Worm (Caenorhabditis elegans) whole organism, L3 larva: ENCODE results near the gene M28.10.

Experiments used
- ZK546.5 ChIP-seq: sonication (generic microtip); optimal IDR thresholded peaks from 2 replicates; lab custom pipeline; 2017; ENCODE audit warnings: missing biosample characterization, missing genetic modification characterization
- aly-2 ChIP-seq: fragments of 150-350 bp; optimal IDR thresholded peaks from 2 replicates; lab custom pipeline; 2014; ENCODE audit warnings: missing biosample characterization, missing genetic modification characterization
- ceh-28 ChIP-seq: fragments of 150-350 bp; optimal IDR thresholded peaks from 2 replicates; lab custom pipeline; 2014; ENCODE audit warnings: missing biosample characterization, missing genetic modification reagents, missing genetic modification characterization
- ceh-82 ChIP-seq: fragments of 150-350 bp; optimal IDR thresholded peaks from 2 replicates; lab custom pipeline; 2014; ENCODE audit warnings: missing biosample characterization, missing genetic modification characterization
- egl-27 ChIP-seq: sonication (generic microtip); optimal IDR thresholded peaks from 4 replicates; lab custom pipeline; 2017; ENCODE audit warnings: missing biosample characterization, missing genetic modification reagents, missing genetic modification characterization
- egl-5 ChIP-seq: fragments of 150-350 bp; optimal IDR thresholded peaks from 2 replicates; lab custom pipeline; 2017; ENCODE audit warnings: missing biosample characterization, missing genetic modification reagents, missing genetic modification characterization, inconsistent platforms
- elt-1 ChIP-seq: fragments of 150-350 bp; optimal IDR thresholded peaks from 2 replicates; lab custom pipeline; 2014; ENCODE audit warnings: missing biosample characterization, missing genetic modification characterization
- elt-3 ChIP-seq, 3 experiments: fragments of 150-350 bp in 1 of 3; sonication (generic microtip) in 2 of 3; optimal IDR thresholded peaks; 2 replicates in 2 of 3; 4 replicates in 1 of 3; lab custom pipeline; 2014 to 2017; ENCODE audit warnings: missing biosample characterization in 3 of 3, missing genetic modification characterization in 3 of 3
- eor-1 ChIP-seq, 2 experiments: fragments of 150-350 bp; optimal IDR thresholded peaks; 2 replicates each; lab custom pipeline; 2014 to 2018; ENCODE audit warnings: missing biosample characterization in 2 of 2, missing genetic modification characterization in 2 of 2
- fkh-10 ChIP-seq: sonication (generic microtip); optimal IDR thresholded peaks from 2 replicates; lab custom pipeline; 2017; ENCODE audit warnings: missing biosample characterization, missing genetic modification reagents, missing genetic modification characterization
- fkh-2 ChIP-seq: fragments of 150-350 bp; optimal IDR thresholded peaks from 2 replicates; lab custom pipeline; 2014; ENCODE audit warnings: missing biosample characterization, missing genetic modification reagents, missing genetic modification characterization
- fos-1 ChIP-seq: fragments of 150-350 bp; optimal IDR thresholded peaks from 2 replicates; lab custom pipeline; 2014; ENCODE audit warnings: missing biosample characterization, missing genetic modification characterization
- hmg-11 ChIP-seq: sonication (generic microtip); optimal IDR thresholded peaks from 2 replicates; lab custom pipeline; 2016; ENCODE audit warnings: missing genetic modification characterization, missing compliant biosample characterization
- lin-39 ChIP-seq: fragments of 150-350 bp; optimal IDR thresholded peaks from 2 replicates; lab custom pipeline; 2018; ENCODE audit warnings: missing biosample characterization, missing genetic modification reagents, missing genetic modification characterization
- lsy-12 ChIP-seq: sonication (generic microtip); optimal IDR thresholded peaks from 2 replicates; lab custom pipeline; 2016; ENCODE audit warnings: mild to moderate bottlenecking, missing genetic modification characterization, missing compliant biosample characterization
- mml-1 ChIP-seq: fragments of 150-350 bp; sonication (generic microtip); optimal IDR thresholded peaks from 3 replicates; lab custom pipeline; 2014; ENCODE audit warnings: missing biosample characterization, missing genetic modification characterization
- nfya-1 ChIP-seq: sonication (generic microtip); optimal IDR thresholded peaks from 2 replicates; lab custom pipeline; 2017; ENCODE audit warnings: missing genetic modification characterization, mild to moderate bottlenecking, missing compliant biosample characterization, antibody characterized with exemption, moderate library complexity; ENCODE audit not compliant: insufficient read depth
- nhr-12 ChIP-seq: fragments of 150-350 bp; optimal IDR thresholded peaks from 2 replicates; lab custom pipeline; 2014; ENCODE audit warnings: missing biosample characterization, missing genetic modification characterization
- nhr-23 ChIP-seq: fragments of 150-350 bp; optimal IDR thresholded peaks from 2 replicates; lab custom pipeline; 2014; ENCODE audit warnings: missing biosample characterization, missing genetic modification reagents, missing genetic modification characterization
- nhr-237 ChIP-seq: fragments of 150-350 bp; optimal IDR thresholded peaks from 2 replicates; lab custom pipeline; 2014; ENCODE audit warnings: missing biosample characterization, missing genetic modification characterization
- nhr-28 ChIP-seq: fragments of 150-350 bp; optimal IDR thresholded peaks from 2 replicates; lab custom pipeline; 2014; ENCODE audit warnings: missing biosample characterization, missing genetic modification characterization
- nhr-43 ChIP-seq: sonication (generic microtip); optimal IDR thresholded peaks from 2 replicates; lab custom pipeline; 2016; ENCODE audit warnings: mild to moderate bottlenecking, missing genetic modification characterization, missing compliant biosample characterization; ENCODE audit not compliant: poor library complexity, severe bottlenecking
- nhr-67 ChIP-seq: fragments of 150-350 bp; optimal IDR thresholded peaks from 2 replicates; lab custom pipeline; 2014; ENCODE audit warnings: missing biosample characterization, missing genetic modification characterization
- nhr-76 ChIP-seq: fragments of 150-350 bp; sonication (generic microtip); optimal IDR thresholded peaks from 5 replicates; lab custom pipeline; 2014; ENCODE audit warnings: missing biosample characterization, missing genetic modification characterization
- nhr-77 ChIP-seq: fragments of 150-350 bp; optimal IDR thresholded peaks from 2 replicates; lab custom pipeline; 2014; ENCODE audit warnings: missing biosample characterization, missing genetic modification characterization
- pha-4 ChIP-seq: fragments of 150-350 bp; optimal IDR thresholded peaks from 2 replicates; lab custom pipeline; 2014; ENCODE audit warnings: missing biosample characterization, missing genetic modification reagents, missing genetic modification characterization
- pqm-1 ChIP-seq: fragments of 150-350 bp; optimal IDR thresholded peaks from 2 replicates; lab custom pipeline; 2017; ENCODE audit warnings: missing biosample characterization, missing genetic modification characterization, inconsistent platforms
- sea-2 ChIP-seq: fragments of 150-350 bp; sonication (generic microtip); optimal IDR thresholded peaks from 4 replicates; lab custom pipeline; 2014; ENCODE audit warnings: missing biosample characterization, missing genetic modification reagents, missing genetic modification characterization
- skn-1 ChIP-seq: fragments of 150-350 bp; optimal IDR thresholded peaks from 2 replicates; lab custom pipeline; 2014; ENCODE audit warnings: missing biosample characterization, missing genetic modification characterization
- tbx-2 ChIP-seq: sonication (generic microtip); optimal IDR thresholded peaks from 2 replicates; lab custom pipeline; 2016; ENCODE audit warnings: mild to moderate bottlenecking, missing genetic modification characterization, missing compliant biosample characterization
- unc-39 ChIP-seq: sonication (generic microtip); optimal IDR thresholded peaks from 4 replicates; lab custom pipeline; 2017; ENCODE audit warnings: missing biosample characterization, missing genetic modification characterization
- unc-62 ChIP-seq: fragments of 150-350 bp; sonication (generic microtip); optimal IDR thresholded peaks from 4 replicates; lab custom pipeline; 2014; ENCODE audit warnings: missing biosample characterization, missing genetic modification reagents, missing genetic modification characterization
- ztf-11 ChIP-seq: fragments of 150-350 bp; optimal IDR thresholded peaks from 2 replicates; lab custom pipeline; 2014; ENCODE audit warnings: missing biosample characterization, missing genetic modification characterization

M28.10 gene

DNA sequence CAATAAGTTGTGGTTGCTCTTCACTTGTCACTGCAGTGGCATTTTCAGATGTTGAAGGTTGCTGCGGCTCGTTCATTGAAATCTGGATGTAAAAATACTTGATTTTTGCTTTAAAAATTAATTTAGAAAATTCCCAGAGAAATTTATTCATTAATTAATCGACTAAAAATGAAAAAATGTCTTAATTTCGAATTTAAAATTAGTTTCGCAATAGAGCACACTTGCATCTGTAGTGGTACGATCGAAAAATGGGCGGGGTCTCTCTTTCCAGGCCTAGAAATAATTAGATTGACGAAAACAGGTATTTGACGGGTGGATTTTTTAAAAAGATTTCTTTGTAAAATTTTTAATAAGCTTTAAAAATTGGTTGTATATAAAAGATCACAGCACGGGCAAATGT lies 15.4 kb downstream of the M28.10 start, which contains the start of gene D2089.8:
TSS of gene D2089.8 (minus strand) at position 84 of the 400 bp plus-strand sequence.
- TF ChIP-seq aly-2 (tag; lab: Kevin White, UChicago) (no peak), eor-1 (tag; optimal IDR thresholded peaks at IDR 0.05; lab: Kevin White, UChicago) (no peak), sea-2 (GFP tag; lab: Kevin White, UChicago) (no peak), ceh-82 (tag; lab: Kevin White, UChicago) (no peak), nfya-1 (tag; lab: Kevin White, UChicago) (peak; percentile 18), nhr-12 (tag; lab: Kevin White, UChicago) (no peak), pha-4 (tag; lab: Kevin White, UChicago) (peak; percentile 43), elt-1 (tag; lab: Kevin White, UChicago) (no peak), nhr-43 (tag; lab: Kevin White, UChicago) (no peak), elt-3 (tag; optimal IDR thresholded peaks at IDR 0.05; lab: Kevin White, UChicago) (no peak), ztf-11 (tag; lab: Kevin White, UChicago) (no peak), fos-1 (tag; lab: Kevin White, UChicago) (no peak)

DNA sequence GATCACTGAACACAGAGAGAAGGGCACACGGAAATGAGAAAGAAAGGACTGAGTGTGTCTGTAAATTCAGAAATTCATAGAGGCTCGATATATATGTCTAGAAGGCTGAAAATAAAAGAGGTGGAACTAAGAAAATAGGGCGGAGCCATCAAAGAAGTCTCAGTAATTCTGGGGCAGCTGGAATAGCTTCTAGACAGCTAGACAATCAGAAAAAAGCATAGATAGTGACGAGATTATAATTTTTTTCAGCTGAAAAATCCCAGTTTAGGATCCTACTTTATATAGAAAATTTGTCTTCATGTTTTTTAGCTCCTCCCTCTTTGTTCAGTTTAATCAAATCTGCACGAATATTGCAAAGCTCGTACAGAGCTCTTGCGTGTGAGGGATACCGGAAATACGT lies 17.7 kb downstream of the M28.10 start, which contains the start of gene D2089.3:
TSS of gene D2089.3 (minus strand) at position 101 of the 400 bp plus-strand sequence.
- no peak for TF ChIP-seq nhr-12 (tag; lab: Kevin White, UChicago)

ce11 chrII:10675302-10675701 lies 28.0 kb downstream of the M28.10 start, which contains the start of gene ptb-1:
TSS of gene ptb-1 (plus strand) at chrII:10675602.
- no peak for TF ChIP-seq hmg-11 (tag; lab: Kevin White, UChicago)
- TF ChIP-seq nhr-237 (tag; lab: Kevin White, UChicago) = no peak
- no peak for TF ChIP-seq nhr-67 (tag; lab: Kevin White, UChicago)
- no peak for TF ChIP-seq nhr-23 (tag; lab: Kevin White, UChicago)
- no peak for TF ChIP-seq nhr-76 (tag; lab: Kevin White, UChicago)
- no peak for TF ChIP-seq skn-1 (tag; lab: Kevin White, UChicago)
- no peak for TF ChIP-seq nhr-28 (tag; lab: Kevin White, UChicago)
- no peak for TF ChIP-seq egl-5 (tag; lab: Kevin White, UChicago)
- TF ChIP-seq, all 47 proteins: peak for 0

ce11 chrII:10680130-10680529 lies 32.8 kb downstream of the M28.10 start:
- TF ChIP-seq eor-1 (tag; optimal IDR thresholded peaks at IDR 0.05; lab: Kevin White, UChicago) = no peak
- TF ChIP-seq tbx-2 (tag; lab: Kevin White, UChicago) = no peak
- no peak for TF ChIP-seq lsy-12 (tag; lab: Kevin White, UChicago)
- TF ChIP-seq ceh-28 (tag; lab: Kevin White, UChicago) = no peak
- no peak for TF ChIP-seq egl-27 (tag; lab: Kevin White, UChicago)
- TF ChIP-seq mml-1 (tag; lab: Kevin White, UChicago) = no peak
- no peak for TF ChIP-seq egl-5 (tag; lab: Kevin White, UChicago)
- TF ChIP-seq lin-39 = no peak
- TF ChIP-seq unc-39 (tag; lab: Kevin White, UChicago) = no peak
- TF ChIP-seq pha-4 (tag; lab: Kevin White, UChicago) = no peak

- no peak for TF ChIP-seq unc-62
- no peak for TF ChIP-seq fkh-10 (GFP tag; lab: Kevin White, UChicago)
- TF ChIP-seq fos-1 (tag; lab: Kevin White, UChicago) = no peak
- TF ChIP-seq ztf-11 (tag; lab: Kevin White, UChicago) = no peak
- no peak for TF ChIP-seq skn-1 (tag; lab: Kevin White, UChicago)
- TF ChIP-seq pqm-1 (tag; lab: Kevin White, UChicago) = no peak
- no peak for TF ChIP-seq nhr-77
- no peak for TF ChIP-seq fkh-2
- TF ChIP-seq nhr-28 (tag; lab: Kevin White, UChicago) = no peak
- TF ChIP-seq ZK546.5 (tag; lab: Kevin White, UChicago) = no peak
- no peak for TF ChIP-seq nfya-1 (tag; lab: Kevin White, UChicago)
Measured at ce11 chrII:10680614-10681013, 33.3 kb downstream of the M28.10 start.
